Comparison of ENCODE assay signal across 1 fruit fly cellular context in the genomic region with DNA sequence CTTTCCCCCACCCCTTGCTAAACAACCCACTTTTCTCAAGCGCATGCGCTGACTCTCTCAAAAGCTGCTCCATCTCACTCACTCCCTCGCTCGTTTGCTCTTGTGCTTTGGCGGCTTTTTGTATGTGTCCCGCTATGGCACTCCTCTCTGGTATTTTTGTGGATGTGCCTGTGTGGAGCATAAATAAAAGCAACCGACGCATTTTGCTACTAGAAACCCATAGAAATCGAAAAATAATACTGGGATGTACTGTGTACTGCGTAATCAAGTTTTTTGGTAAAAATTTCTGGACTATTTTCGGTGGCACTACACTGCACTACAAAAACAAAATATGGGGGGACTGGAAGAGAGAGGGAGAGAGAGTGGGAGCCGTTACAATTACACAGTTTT.
TF ChIP-seq lines count a peak whose summit lies in the region.

No protein-coding gene starts in this region.

TF ChIP-seq in whole organism, embryonic, 481 proteins besides CTCF, POLR2A, EP300 and RAD21 (continued from another document):
- peak; percentile 61; the same call in 1 of the 2 replicates for TF ChIP-seq Bgb (GFP tag; IDR thresholded peaks at IDR 0.05; lab: Robert Waterston, UW; ENCODE audit: partially characterized antibody)
- peak; percentile 91 for TF ChIP-seq Med (GFP tag; lab: Kevin White, UChicago)
- TF ChIP-seq mirr (GFP tag; optimal IDR thresholded peaks at IDR 0.05; lab: Kevin White, UChicago), result peak; percentile 89
- TF ChIP-seq kay (GFP tag; optimal IDR thresholded peaks at IDR 0.05; lab: Kevin White, UChicago), result peak; percentile 14
- TF ChIP-seq CG15514 (GFP tag; optimal IDR thresholded peaks at IDR 0.05; lab: Kevin White, UChicago), result peak; percentile 31
- peak; percentile 11 for TF ChIP-seq CG8924 (tag; optimal IDR thresholded peaks at IDR 0.05; lab: Kevin White, UChicago)
- peak; percentile 83 to 97 for TF ChIP-seq Trl (optimal IDR thresholded peaks at IDR 0.05; lab: Kevin White, UChicago)
- TF ChIP-seq Trl (GFP tag; optimal IDR thresholded peaks at IDR 0.05; lab: Kevin White, UChicago), result peak; percentile 64
- no peak for TF ChIP-seq pan (optimal IDR thresholded peaks at IDR 0.05; lab: Kevin White, UChicago)
- peak in 1 of 2 experiments; percentile 43 for TF ChIP-seq pan (GFP tag; optimal IDR thresholded peaks at IDR 0.05 in 1 of 2, IDR thresholded peaks at IDR 0.05 in 1 of 2)
- TF ChIP-seq slbo (GFP tag; IDR thresholded peaks at IDR 0.05; lab: Robert Waterston, UW), result 0 out of 2 replicates have a peak, but pooled peaks have one; percentile 10
- 0 out of 3 replicates have a peak, but pooled peaks have one; percentile 32 for TF ChIP-seq CG6791 (GFP tag; IDR thresholded peaks at IDR 0.05; lab: Robert Waterston, UW; ENCODE audit: partially characterized antibody)
- no peak for TF ChIP-seq Gsc (GFP tag; IDR thresholded peaks at IDR 0.05; lab: Robert Waterston, UW)
- TF ChIP-seq Pdp1 (GFP tag; optimal IDR thresholded peaks at IDR 0.05; lab: Kevin White, UChicago), result peak in 1 of 2 experiments; percentile 92
- no peak for TF ChIP-seq Spps (tag; optimal IDR thresholded peaks at IDR 0.05; lab: Kevin White, UChicago)
- no peak for TF ChIP-seq fd96Cb (tag; optimal IDR thresholded peaks at IDR 0.05; lab: Kevin White, UChicago)
- TF ChIP-seq HmgD (GFP tag; optimal IDR thresholded peaks at IDR 0.05; lab: Kevin White, UChicago), result peak; percentile 61
- TF ChIP-seq Dbx (GFP tag; IDR thresholded peaks at IDR 0.05; lab: Robert Waterston, UW), result peak; percentile 62; the same call in 2 of the 3 replicates
- TF ChIP-seq CG3281 (GFP tag; optimal IDR thresholded peaks at IDR 0.05; lab: Kevin White, UChicago), result peak; percentile 28
- peak; percentile 17 for TF ChIP-seq CG17568 (GFP tag; optimal IDR thresholded peaks at IDR 0.05; lab: Kevin White, UChicago)
- TF ChIP-seq ci (GFP tag; IDR thresholded peaks at IDR 0.05; lab: Robert Waterston, UW), result peak; percentile 60; the same call in 1 of the 3 replicates
- TF ChIP-seq NFAT (GFP tag; IDR thresholded peaks at IDR 0.05; lab: Robert Waterston, UW), result peak; percentile 4; the same call in 1 of the 2 replicates
- peak; percentile 26 for TF ChIP-seq hbn (GFP tag; IDR thresholded peaks at IDR 0.05; lab: Robert Waterston, UW; ENCODE audit: partially characterized antibody)
- TF ChIP-seq Sry-δ (GFP tag; optimal IDR thresholded peaks at IDR 0.05; lab: Kevin White, UChicago), result peak; percentile 13
- peak; percentile 99; the same call in 3 of the 4 replicates for TF ChIP-seq chinmo (GFP tag; IDR thresholded peaks at IDR 0.05; lab: Robert Waterston, UW; ENCODE audit: partially characterized antibody)
- peak; percentile 18 for TF ChIP-seq Deaf1 (tag; optimal IDR thresholded peaks at IDR 0.05; lab: Kevin White, UChicago)
- TF ChIP-seq HmgZ (tag; optimal IDR thresholded peaks at IDR 0.05; lab: Kevin White, UChicago), result peak; percentile 69
- TF ChIP-seq MESR4 (GFP tag; optimal IDR thresholded peaks at IDR 0.05; lab: Kevin White, UChicago), result peak; percentile 18
- TF ChIP-seq Atf3 (GFP tag; optimal IDR thresholded peaks at IDR 0.05; lab: Kevin White, UChicago), result no peak
- peak; percentile 19; the same call in 1 of the 2 replicates for TF ChIP-seq CG14014 (GFP tag; IDR thresholded peaks at IDR 0.05; lab: Robert Waterston, UW)
- peak; percentile 67 for TF ChIP-seq gfzf (GFP tag; optimal IDR thresholded peaks at IDR 0.05; lab: Kevin White, UChicago)
- TF ChIP-seq E2f1 (GFP tag; IDR thresholded peaks at IDR 0.05; lab: Robert Waterston, UW), result no peak; the same call in 1 of the 2 replicates
- peak; percentile 25 for TF ChIP-seq Meics (GFP tag; optimal IDR thresholded peaks at IDR 0.05; lab: Kevin White, UChicago)
- peak; percentile 26; the same call in 1 of the 2 replicates for TF ChIP-seq onecut (GFP tag; IDR thresholded peaks at IDR 0.05; lab: Robert Waterston, UW)
- TF ChIP-seq pnt (GFP tag; optimal IDR thresholded peaks at IDR 0.05; lab: Kevin White, UChicago), result no peak
- TF ChIP-seq grau (tag; optimal IDR thresholded peaks at IDR 0.05; lab: Kevin White, UChicago), result peak; percentile 70
- TF ChIP-seq pho (GFP tag; optimal IDR thresholded peaks at IDR 0.05; lab: Kevin White, UChicago), result peak; percentile 22
- peak; percentile 49; the same call in 1 of the 2 replicates for TF ChIP-seq vvl (GFP tag; IDR thresholded peaks at IDR 0.05; lab: Robert Waterston, UW)
- TF ChIP-seq CG11247 (GFP tag; IDR thresholded peaks at IDR 0.05; lab: Robert Waterston, UW), result no peak
- TF ChIP-seq CG18599 (GFP tag; optimal IDR thresholded peaks at IDR 0.05; lab: Kevin White, UChicago), result peak; percentile 57
- peak; percentile 5 for TF ChIP-seq her (GFP tag; optimal IDR thresholded peaks at IDR 0.05; lab: Kevin White, UChicago)
- TF ChIP-seq sd (tag; optimal IDR thresholded peaks at IDR 0.05; lab: Kevin White, UChicago), result peak; percentile 98
- TF ChIP-seq sug (tag; optimal IDR thresholded peaks at IDR 0.05; lab: Kevin White, UChicago), result peak; percentile 39
- TF ChIP-seq dmrt99B (tag; optimal IDR thresholded peaks at IDR 0.05; lab: Kevin White, UChicago), result peak; percentile 14
- TF ChIP-seq gro (GFP tag; optimal IDR thresholded peaks at IDR 0.05; lab: Kevin White, UChicago), result peak; percentile 57
- TF ChIP-seq ERR (GFP tag; optimal IDR thresholded peaks at IDR 0.05; lab: Kevin White, UChicago), result peak; percentile 8
- peak; percentile 95 for TF ChIP-seq nerfin-1 (tag; optimal IDR thresholded peaks at IDR 0.05; lab: Kevin White, UChicago)
- TF ChIP-seq CG13287 (GFP tag; IDR thresholded peaks at IDR 0.05; lab: Robert Waterston, UW; ENCODE audit: partially characterized antibody), result peak; percentile 58; the same call in 1 of the 2 replicates
- peak; percentile 34; the same call in 1 of the 4 replicates for TF ChIP-seq Dll (GFP tag; IDR thresholded peaks at IDR 0.05; lab: Robert Waterston, UW; ENCODE audit: partially characterized antibody)
- peak; percentile 72 for TF ChIP-seq ftz-f1 (GFP tag; optimal IDR thresholded peaks at IDR 0.05; lab: Kevin White, UChicago)
- no peak for TF ChIP-seq jing (GFP tag; optimal IDR thresholded peaks at IDR 0.05; lab: Kevin White, UChicago)
- peak; percentile 55; the same call in 1 of the 3 replicates for TF ChIP-seq zen2 (GFP tag; IDR thresholded peaks at IDR 0.05; lab: Robert Waterston, UW; ENCODE audit: partially characterized antibody)
- peak; percentile 58 for TF ChIP-seq rib (GFP tag; IDR thresholded peaks at IDR 0.05; lab: Robert Waterston, UW)
- peak; percentile 34 for TF ChIP-seq CG4707 (GFP tag; optimal IDR thresholded peaks at IDR 0.05; lab: Kevin White, UChicago)
- TF ChIP-seq ewg (GFP tag; optimal IDR thresholded peaks at IDR 0.05; lab: Kevin White, UChicago), result peak; percentile 97
- TF ChIP-seq CG13624 (GFP tag; optimal IDR thresholded peaks at IDR 0.05; lab: Kevin White, UChicago), result peak; percentile 61
- TF ChIP-seq tap (tag; optimal IDR thresholded peaks at IDR 0.05; lab: Kevin White, UChicago), result peak; percentile 20
- TF ChIP-seq Rfx (GFP tag; IDR thresholded peaks at IDR 0.05; lab: Robert Waterston, UW), result peak; percentile 45; the same call in 1 of the 2 replicates
- no peak for TF ChIP-seq tin (GFP tag; optimal IDR thresholded peaks at IDR 0.05; lab: Kevin White, UChicago)
- peak; percentile 28 for TF ChIP-seq yki (optimal IDR thresholded peaks at IDR 0.05; lab: Kevin White, UChicago)
- TF ChIP-seq Atf6 (GFP tag; IDR thresholded peaks at IDR 0.05; lab: Robert Waterston, UW), result peak; percentile 58; the same call in 1 of the 2 replicates
- no peak for TF ChIP-seq Oli (tag; optimal IDR thresholded peaks at IDR 0.05; lab: Kevin White, UChicago)
- peak; percentile 40 for TF ChIP-seq pfk (GFP tag; optimal IDR thresholded peaks at IDR 0.05; lab: Kevin White, UChicago)
- peak; percentile 74 for TF ChIP-seq CG1832 (GFP tag; optimal IDR thresholded peaks at IDR 0.05; lab: Kevin White, UChicago)
- no peak for TF ChIP-seq CG13424 (tag; optimal IDR thresholded peaks at IDR 0.05; lab: Kevin White, UChicago)
- TF ChIP-seq crol (GFP tag; IDR thresholded peaks at IDR 0.05; lab: Robert Waterston, UW), result peak; percentile 96
- TF ChIP-seq CG7786 (GFP tag; optimal IDR thresholded peaks at IDR 0.05; lab: Kevin White, UChicago), result peak; percentile 10
